Worm (Caenorhabditis elegans) whole organism, L4 larva: Measurements from ENCODE around the gene cnx-1.
A peak's percentile ranks its signal among the peaks of the same experiment; 100 is the strongest.

Experiments
- F10B5.3 ChIP-seq: sonication (generic microtip); optimal IDR thresholded peaks from 2 replicates; lab custom pipeline; 2016; ENCODE audit warnings: mild to moderate bottlenecking, missing genetic modification characterization, missing compliant biosample characterization
- F44E2.7 ChIP-seq: fragments of 200-800 bp; sonication (Bioruptor generic); IDR thresholded peaks from 2 replicates; pipeline ENCODE4 v2.1.2; 2022; ENCODE audit warnings: missing genetic modification characterization, missing compliant biosample characterization
- F49E8.2 ChIP-seq: sonication (generic microtip); optimal IDR thresholded peaks from 2 replicates; lab custom pipeline; 2016; ENCODE audit warnings: missing compliant biosample characterization, mild to moderate bottlenecking, missing genetic modification characterization, borderline replicate concordance
- T20F7.1 ChIP-seq: fragments of 200-800 bp; sonication (Bioruptor generic); optimal IDR thresholded peaks from 2 replicates; lab custom pipeline; 2018; ENCODE audit warnings: mild to moderate bottlenecking, missing genetic modification characterization, missing compliant biosample characterization
- Y48G9A.11 ChIP-seq: fragments of 200-800 bp; sonication (Bioruptor generic); IDR thresholded peaks from 2 replicates; pipeline ENCODE4 v1.3.6; 2022; ENCODE audit warnings: missing genetic modification reagents, missing genetic modification characterization, missing compliant biosample characterization
- Y75B8A.6 ChIP-seq: fragments of 200-800 bp; sonication (Bioruptor generic); IDR thresholded peaks from 2 replicates; pipeline ENCODE4 v1.3.6; 2022; ENCODE audit warnings: missing genetic modification reagents, missing genetic modification characterization, missing compliant biosample characterization
- ceh-32 ChIP-seq: sonication (generic microtip); optimal IDR thresholded peaks from 2 replicates; lab custom pipeline; 2016; ENCODE audit warnings: mild to moderate bottlenecking, missing genetic modification characterization, missing compliant biosample characterization; ENCODE audit not compliant: poor library complexity
- daf-16 ChIP-seq, 3 experiments: sonication (generic microtip); optimal IDR thresholded peaks; 2 replicates each; lab custom pipeline; 2016 to 2017; ENCODE audit warnings: missing genetic modification characterization in 3 of 3, missing genetic modification reagents in 3 of 3, mild to moderate bottlenecking in 2 of 3, missing compliant biosample characterization in 2 of 3, missing biosample characterization in 1 of 3, moderate library complexity in 1 of 3
- daf-19 ChIP-seq: fragments of 200-800 bp; sonication (Bioruptor generic); conservative IDR thresholded peaks from 2 replicates; pipeline ENCODE4 v1.3.6; 2022; ENCODE audit warnings: missing genetic modification characterization, missing compliant biosample characterization
- duxl-1 ChIP-seq: sonication (generic microtip); optimal IDR thresholded peaks from 2 replicates; lab custom pipeline; 2016; ENCODE audit warnings: mild to moderate bottlenecking, missing genetic modification characterization, moderate library complexity, missing compliant biosample characterization; ENCODE audit not compliant: poor library complexity
- fkh-10 ChIP-seq: fragments of 150-350 bp; optimal IDR thresholded peaks from 2 replicates; lab custom pipeline; 2014; ENCODE audit warnings: missing biosample characterization, missing genetic modification reagents, missing genetic modification characterization
- jun-1 ChIP-seq: fragments of 150-350 bp; optimal IDR thresholded peaks from 2 replicates; lab custom pipeline; 2014; ENCODE audit warnings: missing biosample characterization, missing genetic modification reagents, missing genetic modification characterization
- lin-1 ChIP-seq: fragments of 200-800 bp; sonication (Bioruptor generic); IDR thresholded peaks from 2 replicates; pipeline ENCODE4 v1.3.6; 2022; ENCODE audit warnings: missing genetic modification reagents, missing genetic modification characterization, missing compliant biosample characterization
- lin-39 ChIP-seq: fragments of 150-350 bp; optimal IDR thresholded peaks from 2 replicates; lab custom pipeline; 2014; ENCODE audit warnings: missing biosample characterization, missing genetic modification reagents, missing genetic modification characterization
- mep-1 ChIP-seq: fragments of 150-350 bp; sonication (generic microtip); optimal IDR thresholded peaks from 3 replicates; lab custom pipeline; 2014; ENCODE audit warnings: missing biosample characterization, missing genetic modification characterization
- nhr-11 ChIP-seq: fragments of 150-350 bp; optimal IDR thresholded peaks from 2 replicates; lab custom pipeline; 2014; ENCODE audit warnings: missing biosample characterization, missing genetic modification characterization
- nhr-28 ChIP-seq: fragments of 150-350 bp; optimal IDR thresholded peaks from 2 replicates; lab custom pipeline; 2014; ENCODE audit warnings: missing biosample characterization, missing genetic modification characterization
- nhr-41 ChIP-seq: fragments of 200-800 bp; sonication (Bioruptor generic); IDR thresholded peaks from 2 replicates; pipeline ENCODE4 v1.3.6; 2022; ENCODE audit warnings: missing genetic modification reagents, missing genetic modification characterization, missing compliant biosample characterization
- nhr-42 ChIP-seq: fragments of 200-800 bp; sonication (Bioruptor generic); IDR thresholded peaks from 2 replicates; pipeline ENCODE4 v1.3.6; 2022; ENCODE audit warnings: missing genetic modification characterization, missing compliant biosample characterization
- nhr-6 ChIP-seq: fragments of 150-350 bp; optimal IDR thresholded peaks from 2 replicates; lab custom pipeline; 2014; ENCODE audit warnings: missing biosample characterization, missing genetic modification characterization
- nhr-76 ChIP-seq: fragments of 150-350 bp; optimal IDR thresholded peaks from 2 replicates; lab custom pipeline; 2014; ENCODE audit warnings: missing biosample characterization, missing genetic modification characterization
- nhr-77 ChIP-seq: fragments of 150-350 bp; optimal IDR thresholded peaks from 2 replicates; lab custom pipeline; 2014; ENCODE audit warnings: missing biosample characterization, missing genetic modification characterization
- pha-4 ChIP-seq, 2 experiments: fragments of 150-350 bp in 1 of 2; fragments of 200-800 bp in 1 of 2; sonication (Bioruptor generic) in 1 of 2; IDR thresholded peaks in 1 of 2; optimal IDR thresholded peaks in 1 of 2; 2 replicates each; pipeline versions ENCODE4 v1.3.6 to Lab custom; 2014 to 2022; ENCODE audit warnings: missing genetic modification characterization in 2 of 2, missing genetic modification reagents in 2 of 2, missing biosample characterization in 1 of 2, missing compliant biosample characterization in 1 of 2
- php-3 ChIP-seq: fragments of 200-800 bp; sonication (Bioruptor generic); IDR thresholded peaks from 2 replicates; pipeline ENCODE4 v1.3.6; 2022; ENCODE audit warnings: missing genetic modification reagents, missing genetic modification characterization, missing compliant biosample characterization
- rbr-2 ChIP-seq: sonication (generic microtip); optimal IDR thresholded peaks from 2 replicates; lab custom pipeline; 2016; ENCODE audit warnings: missing genotype, missing genetic modification characterization, missing compliant biosample characterization
- saeg-2 ChIP-seq: fragments of 200-800 bp; sonication (Bioruptor generic); IDR thresholded peaks from 2 replicates; pipeline ENCODE4 v1.3.6; 2022; ENCODE audit warnings: missing genetic modification reagents, missing genetic modification characterization, missing compliant biosample characterization
- set-16 ChIP-seq: fragments of 200-800 bp; sonication (Bioruptor generic); IDR thresholded peaks from 2 replicates; pipeline ENCODE4 v1.3.6; 2022; ENCODE audit warnings: missing genetic modification reagents, missing genetic modification characterization, missing compliant biosample characterization
- skn-1 ChIP-seq: fragments of 150-350 bp; optimal IDR thresholded peaks from 2 replicates; lab custom pipeline; 2014; ENCODE audit warnings: missing biosample characterization, missing genetic modification characterization
- spr-3 ChIP-seq: fragments of 200-800 bp; sonication (Bioruptor generic); optimal IDR thresholded peaks from 2 replicates; lab custom pipeline; 2018; ENCODE audit warnings: mild to moderate bottlenecking, missing genetic modification characterization, missing compliant biosample characterization
- unc-62 ChIP-seq, 3 experiments: fragments of 150-350 bp in 1 of 3; sonication (generic microtip); optimal IDR thresholded peaks in 2 of 3; peaks in 1 of 3; 1 replicate in 1 of 3; 2 replicates in 2 of 3; lab custom pipeline; 2014 to 2017; ENCODE audit warnings: missing biosample characterization in 3 of 3, missing genetic modification characterization in 3 of 3, missing genetic modification reagents in 3 of 3, missing genotype in 1 of 3
- vab-7 ChIP-seq: fragments of 200-800 bp; sonication (Bioruptor generic); IDR thresholded peaks from 2 replicates; pipeline ENCODE4 v1.3.6; 2022; ENCODE audit warnings: missing genetic modification reagents, missing genetic modification characterization, missing compliant biosample characterization
- ztf-7 ChIP-seq: fragments of 150-350 bp; optimal IDR thresholded peaks from 2 replicates; lab custom pipeline; 2014; ENCODE audit warnings: missing biosample characterization, missing genetic modification characterization

The cnx-1 gene

ce11 chrIII:9861470-9862342 lies 44.8 kb upstream of the cnx-1 start (continued):
- TF ChIP-seq F10B5.3 (tag; lab: Kevin White, UChicago) (no peak), F49E8.2 (tag; lab: Kevin White, UChicago) (peak; percentile 46), nhr-42 (GFP tag; lab: Robert Waterston, UW) (peak; percentile 67; the same call in 1 of the 2 replicates), nhr-28 (tag; lab: Kevin White, UChicago) (no peak), nhr-77 (peak; percentile 4), Y48G9A.11 (GFP tag; lab: Robert Waterston, UW) (peak; percentile 65; the same call in 1 of the 2 replicates), vab-7 (GFP tag; lab: Robert Waterston, UW) (peak; percentile 88), duxl-1 (tag; lab: Kevin White, UChicago) (peak; percentile 45)

ce11 chrIII:9860201-9860780 lies 43.4 kb upstream of the cnx-1 start, which contains the start of gene twk-48:
Gene twk-48 (plus strand): TSS chrIII:9860730.
- TF ChIP-seq Y75B8A.6 (GFP tag; lab: Robert Waterston, UW) (no peak), saeg-2 (GFP tag; lab: Robert Waterston, UW) (no peak), T20F7.1 (GFP tag; lab: Kevin White, UChicago) (no peak), nhr-77 (no peak), jun-1 (tag; lab: Kevin White, UChicago) (no peak), set-16 (GFP tag; lab: Robert Waterston, UW) (no peak), mep-1 (no peak), lin-1 (GFP tag; lab: Robert Waterston, UW) (no peak), nhr-6 (tag; lab: Kevin White, UChicago) (no peak), spr-3 (GFP tag; lab: Kevin White, UChicago) (no peak), lin-39 (tag; lab: Kevin White, UChicago) (peak; percentile 7), nhr-41 (GFP tag; lab: Robert Waterston, UW) (no peak), pha-4 (GFP tag; IDR thresholded peaks at IDR 0.05; lab: Robert Waterston, UW) (no peak), pha-4 (tag; optimal IDR thresholded peaks at IDR 0.05; lab: Kevin White, UChicago) (no peak), nhr-76 (no peak), unc-62 (GFP tag; optimal IDR thresholded peaks at IDR 0.05 in 1 of 2; lab: Kevin White, UChicago) (peak in 1 of 2 experiments; percentile 85), unc-62 (tag; optimal IDR thresholded peaks at IDR 0.05; lab: Kevin White, UChicago) (no peak), nhr-11 (tag; lab: Kevin White, UChicago) (no peak), ztf-7 (tag; lab: Kevin White, UChicago) (no peak), F44E2.7 (GFP tag; lab: Robert Waterston, UW) (no peak), ceh-32 (tag; lab: Kevin White, UChicago) (no peak), fkh-10 (GFP tag; lab: Kevin White, UChicago) (peak; percentile 34), skn-1 (tag; lab: Kevin White, UChicago) (no peak), rbr-2 (tag; lab: Kevin White, UChicago) (no peak), php-3 (GFP tag; lab: Robert Waterston, UW) (no peak), daf-19 (GFP tag; lab: Robert Waterston, UW) (no peak)

- TF ChIP-seq daf-16 (GFP tag; optimal IDR thresholded peaks at IDR 0.05; lab: Kevin White, UChicago) (peak in 1 of 2 experiments; percentile 81), daf-16 (tag; optimal IDR thresholded peaks at IDR 0.05; lab: Kevin White, UChicago) (no peak), ceh-32 (tag; lab: Kevin White, UChicago) (no peak)
Measured at ce11 chrIII:9859133-9859775, 42.3 kb upstream of the cnx-1 start, which contains the start of gene gpdh-2. Gene gpdh-2 (minus strand): TSS chrIII:9859183.
